Worm (Caenorhabditis elegans) whole organism, L4/young adult: ENCODE data around the gene npl-10.

Experiments
- W03F9.2 ChIP-seq: fragments of 150-350 bp; optimal IDR thresholded peaks from 2 replicates; lab custom pipeline; 2014; ENCODE audit warnings: missing biosample characterization, missing genetic modification characterization
- dao-5 ChIP-seq: sonication (generic microtip); optimal IDR thresholded peaks from 2 replicates; lab custom pipeline; 2016; ENCODE audit warnings: missing genotype, missing genetic modification characterization, moderate library complexity, missing compliant biosample characterization
- him-1 ChIP-seq: sonication (generic microtip); optimal IDR thresholded peaks from 2 replicates; lab custom pipeline; 2016; ENCODE audit warnings: missing genotype, missing genetic modification reagents, missing genetic modification characterization, missing compliant biosample characterization

DNA sequence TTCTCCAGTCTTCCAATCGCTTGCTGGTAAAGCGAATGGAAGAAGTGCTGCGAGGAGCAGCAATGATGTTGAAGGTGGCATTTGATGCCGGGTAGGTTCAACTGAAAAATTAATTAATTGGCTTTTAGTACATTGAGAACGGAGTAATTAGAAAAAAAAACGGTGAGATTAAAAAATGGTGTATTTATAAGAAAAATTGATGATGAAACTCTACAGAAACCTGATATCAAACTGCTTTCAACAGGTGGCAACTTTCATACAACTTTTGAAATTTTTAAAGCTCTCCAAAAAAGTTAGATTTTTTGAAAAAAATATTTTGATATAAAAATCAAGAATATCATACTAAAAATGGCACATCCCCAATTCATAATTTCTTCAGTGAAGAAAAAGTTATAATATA is 21.7 kb downstream of the npl-10 start, which contains the start of gene pat-3:
- TF ChIP-seq him-1 (tag; lab: Kevin White, UChicago), result no peak
- TF ChIP-seq dao-5, result no peak
- TF ChIP-seq W03F9.2 (tag; lab: Kevin White, UChicago), result no peak
